Fruit fly (Drosophila melanogaster) ovary, adult (tissue): ENCODE results near the gene CG14414.

Source experiments
- CG17801 ChIP-seq: fragments of 200-800 bp; optimal IDR thresholded peaks from 2 replicates; lab custom pipeline; 2019; ENCODE audit warnings: missing biosample characterization, mild to moderate bottlenecking, missing genetic modification characterization, moderate library complexity; ENCODE audit not compliant: partially characterized antibody

Gene CG14414

DNA sequence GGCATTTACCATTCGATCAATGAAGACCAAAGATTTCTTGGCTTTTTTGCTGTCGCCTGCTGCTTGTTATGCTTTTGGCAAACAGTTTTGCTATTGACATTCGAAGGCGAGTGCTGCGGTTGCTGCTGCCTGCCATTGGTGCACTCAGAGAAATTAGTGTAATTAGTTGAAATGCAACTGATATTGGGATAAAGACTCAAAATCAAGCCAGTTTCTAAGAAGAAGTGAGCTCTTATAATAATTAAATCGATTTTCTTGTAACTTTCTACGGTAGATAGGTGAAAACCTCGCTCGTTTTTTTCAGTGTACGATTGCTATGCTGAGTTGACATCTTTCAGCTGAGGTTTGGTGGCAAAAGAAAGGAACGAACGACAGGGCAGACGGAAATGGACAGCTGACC lies 41.1 kb downstream of the CG14414 start:
- TF ChIP-seq CG17801: no peak

dm6 chrX:14622179-14622578 lies 41.8 kb downstream of the CG14414 start:
- TF ChIP-seq CG17801: no peak

- TF ChIP-seq CG17801: no peak
Observed at dm6 chrX:14627080-14627796, 46.8 kb downstream of the CG14414 start.

DNA sequence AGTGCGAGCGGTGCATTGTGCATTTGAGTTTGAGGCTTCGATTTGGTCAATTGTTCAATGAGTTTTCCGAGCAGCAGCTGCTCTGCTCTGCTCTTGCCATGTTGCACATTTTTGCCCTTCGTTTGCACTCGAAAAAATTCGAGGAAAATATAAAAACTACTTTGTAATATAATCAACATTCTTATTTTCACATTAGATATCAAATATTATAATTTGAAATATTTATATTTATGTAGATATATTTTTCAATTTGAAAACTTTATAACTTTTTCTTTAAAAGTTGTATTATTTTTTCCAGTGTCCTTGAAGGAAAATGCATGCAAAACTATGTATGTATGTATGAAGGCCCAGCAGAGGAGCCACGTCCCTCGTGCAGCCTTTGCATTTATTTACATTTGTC lies 49.0 kb downstream of the CG14414 start:
- TF ChIP-seq CG17801: no peak
